Worm (Caenorhabditis elegans) whole organism, L3 larva: Measurements from ENCODE around the gene lipl-1.

ENCODE experiments used
- aly-2 ChIP-seq: fragments of 150-350 bp; optimal IDR thresholded peaks from 2 replicates; lab custom pipeline; 2014; ENCODE audit warnings: missing biosample characterization, missing genetic modification characterization
- elt-3 ChIP-seq, 3 experiments: fragments of 150-350 bp in 1 of 3; sonication (generic microtip) in 2 of 3; optimal IDR thresholded peaks; 2 replicates in 2 of 3; 4 replicates in 1 of 3; lab custom pipeline; 2014 to 2017; ENCODE audit warnings: missing biosample characterization in 3 of 3, missing genetic modification characterization in 3 of 3
- nfya-1 ChIP-seq: sonication (generic microtip); optimal IDR thresholded peaks from 2 replicates; lab custom pipeline; 2017; ENCODE audit warnings: missing genetic modification characterization, mild to moderate bottlenecking, missing compliant biosample characterization, antibody characterized with exemption, moderate library complexity; ENCODE audit not compliant: insufficient read depth
- nhr-28 ChIP-seq: fragments of 150-350 bp; optimal IDR thresholded peaks from 2 replicates; lab custom pipeline; 2014; ENCODE audit warnings: missing biosample characterization, missing genetic modification characterization
- sea-2 ChIP-seq: fragments of 150-350 bp; sonication (generic microtip); optimal IDR thresholded peaks from 4 replicates; lab custom pipeline; 2014; ENCODE audit warnings: missing biosample characterization, missing genetic modification reagents, missing genetic modification characterization

- TF ChIP-seq sea-2 (GFP tag; lab: Kevin White, UChicago) = no peak
- TF ChIP-seq nhr-28 (tag; lab: Kevin White, UChicago) = no peak
- no peak for TF ChIP-seq nfya-1 (tag; lab: Kevin White, UChicago)
- TF ChIP-seq elt-3 (tag; optimal IDR thresholded peaks at IDR 0.05; lab: Kevin White, UChicago) = no peak
- TF ChIP-seq aly-2 = no peak
These were observed 33.9 kb upstream of the lipl-1 start, which contains the start of gene glb-24 for ce11 chrV:12885860-12886259.
